Worm (Caenorhabditis elegans) whole organism, midembryonic: ENCODE results near the gene act-2.

Experiments used
- T22C8.4 ChIP-seq: fragments of 200-800 bp; sonication (Bioruptor generic); IDR thresholded peaks from 2 replicates; pipeline ENCODE4 v1.3.6; 2022; ENCODE audit warnings: missing genetic modification characterization, missing compliant biosample characterization
- cog-1 ChIP-seq: sonication (generic microtip); optimal IDR thresholded peaks from 2 replicates; lab custom pipeline; 2016; ENCODE audit warnings: missing genetic modification characterization, missing compliant biosample characterization
- flt-1 ChIP-seq: fragments of 200-800 bp; sonication (Bioruptor generic); IDR thresholded peaks from 2 replicates; pipeline ENCODE4 v1.3.6; 2022; ENCODE audit warnings: missing genetic modification characterization, missing compliant biosample characterization
- klf-2 ChIP-seq: fragments of 200-800 bp; sonication (Bioruptor generic); conservative IDR thresholded peaks from 2 replicates; pipeline ENCODE4 v1.3.6; 2022; ENCODE audit warnings: missing genetic modification reagents, missing genetic modification characterization, missing compliant biosample characterization
- med-1 ChIP-seq: sonication (generic microtip); optimal IDR thresholded peaks from 2 replicates; lab custom pipeline; 2017; ENCODE audit warnings: missing genetic modification characterization, mild to moderate bottlenecking, missing compliant biosample characterization, antibody characterized with exemption, missing genetic modification reagents; ENCODE audit not compliant: insufficient read depth
- ref-1 ChIP-seq: fragments of 200-800 bp; sonication (Bioruptor generic); conservative IDR thresholded peaks from 2 replicates; pipeline ENCODE4 v1.3.6; 2022; ENCODE audit warnings: missing genetic modification reagents, missing genetic modification characterization, missing compliant biosample characterization
- tab-1 ChIP-seq: fragments of 200-800 bp; sonication (Bioruptor generic); IDR thresholded peaks from 2 replicates; pipeline ENCODE4 v1.3.6; 2022; ENCODE audit warnings: missing genetic modification characterization, missing compliant biosample characterization
- ztf-23 ChIP-seq: fragments of 200-800 bp; sonication (Bioruptor generic); IDR thresholded peaks from 2 replicates; pipeline ENCODE4 v1.3.6; 2022; ENCODE audit warnings: missing genetic modification reagents, missing genetic modification characterization, missing compliant biosample characterization
- ztf-29 ChIP-seq: fragments of 200-800 bp; sonication (Bioruptor generic); IDR thresholded peaks from 2 replicates; pipeline ENCODE4 v1.3.6; 2022; ENCODE audit warnings: missing genetic modification reagents, missing genetic modification characterization, missing compliant biosample characterization

- TF ChIP-seq med-1 (GFP tag; lab: Kevin White, UChicago) (no peak), tab-1 (GFP tag; lab: Robert Waterston, UW) (no peak), ztf-29 (GFP tag; lab: Robert Waterston, UW) (no peak), flt-1 (GFP tag; lab: Robert Waterston, UW) (no peak), ref-1 (no peak), cog-1 (no peak), ztf-23 (GFP tag; lab: Robert Waterston, UW) (no peak), T22C8.4 (no peak), klf-2 (GFP tag; lab: Robert Waterston, UW) (no peak)
These were observed 37.9 kb downstream of the act-2 start, which contains the start of gene C45B11.9 for ce11 chrV:11040020-11040419.
